Worm (Caenorhabditis elegans): Measurements from ENCODE around the gene sad-1.
A peak's percentile ranks its signal among the peaks of the same experiment; 100 is the strongest.

sad-1 gene

DNA sequence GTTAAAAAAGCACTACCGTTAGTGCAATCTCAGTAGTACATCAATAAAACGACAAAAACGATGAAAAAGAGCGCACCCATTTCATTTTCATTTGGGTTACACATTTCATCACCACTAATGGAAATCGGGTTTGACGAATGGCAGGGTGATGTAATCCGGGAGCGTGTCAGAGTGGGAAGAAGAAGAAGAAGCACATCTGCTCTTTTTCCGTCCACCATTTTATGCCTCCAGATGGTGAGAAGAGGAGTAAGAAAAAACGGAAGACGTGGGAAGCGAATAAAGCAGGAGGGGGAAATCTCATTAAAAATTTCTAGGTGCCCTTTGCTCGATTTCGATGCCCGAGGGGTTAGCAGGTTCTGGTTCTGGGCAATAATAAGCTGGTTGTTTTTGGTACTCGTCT is 5.6 kb upstream of the sad-1 start:
- TF ChIP-seq nhr-47 (tag; optimal IDR thresholded peaks at IDR 0.05) (no peak), ceh-8 (GFP tag; optimal IDR thresholded peaks at IDR 0.05) (no peak), ceh-63 (GFP tag; optimal IDR thresholded peaks at IDR 0.05) (peak; percentile 56), lin-14 (GFP tag; optimal IDR thresholded peaks at IDR 0.05) (peak; percentile 33), ceh-82 (tag; optimal IDR thresholded peaks at IDR 0.05) (peak in 1 of 3 experiments; percentile 26)

ce11 chrX:13505201-13505600 is 4.7 kb upstream of the sad-1 start:
- no peak for TF ChIP-seq nhr-76 (tag; optimal IDR thresholded peaks at IDR 0.05)
- peak; percentile 5 for TF ChIP-seq lin-14 (GFP tag; optimal IDR thresholded peaks at IDR 0.05)
- peak; percentile 70 for TF ChIP-seq fkh-10 (GFP tag; optimal IDR thresholded peaks at IDR 0.05)

DNA sequence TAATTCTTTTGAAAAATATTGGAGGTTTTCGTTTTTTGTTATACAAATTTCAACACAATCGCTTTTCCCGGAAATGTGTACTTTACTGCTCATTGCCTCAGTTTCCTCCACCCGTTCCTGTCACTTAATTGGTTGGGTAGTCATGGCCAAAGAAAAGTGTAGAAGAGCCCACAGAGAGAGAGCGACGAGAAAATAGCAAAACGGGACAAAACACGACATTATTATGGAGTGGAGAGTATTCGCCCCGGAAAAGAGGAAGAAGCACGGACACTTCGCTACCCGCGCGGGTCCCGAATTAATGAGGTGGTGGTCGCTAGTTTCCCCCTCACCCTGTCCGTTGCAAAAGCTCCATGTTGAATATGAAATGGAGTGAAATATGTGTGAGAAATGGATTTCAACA is 3.4 kb upstream of the sad-1 start:
- no peak for TF ChIP-seq nhr-90 (tag; optimal IDR thresholded peaks at IDR 0.05; ENCODE audit: poor library complexity)
- TF ChIP-seq fkh-8 (tag; optimal IDR thresholded peaks at IDR 0.05), result peak; percentile 21
- peak; percentile 35 for TF ChIP-seq lin-14 (GFP tag; optimal IDR thresholded peaks at IDR 0.05)

DNA sequence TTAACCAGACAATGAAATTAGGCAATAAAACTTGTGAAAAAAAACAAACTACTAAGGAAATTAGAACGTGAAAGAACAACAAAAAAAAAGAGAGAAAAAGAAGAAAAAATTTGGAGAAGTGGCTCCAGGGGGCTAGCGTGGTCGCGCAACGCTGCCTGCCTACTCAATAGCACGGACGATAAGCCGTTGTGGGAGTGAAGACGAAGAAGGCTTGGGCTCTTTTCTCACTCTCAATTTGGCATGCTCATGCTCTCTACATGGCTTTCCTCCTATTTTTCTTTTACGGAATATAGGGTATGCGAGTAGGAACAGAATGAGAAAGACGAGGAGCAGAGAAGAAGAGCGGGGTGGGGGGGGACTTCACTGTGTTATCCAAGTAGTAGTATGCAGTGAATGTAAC is 1.8 kb upstream of the sad-1 start:
- TF ChIP-seq mdl-1 (tag; optimal IDR thresholded peaks at IDR 0.05) (no peak), fos-1 (tag; optimal IDR thresholded peaks at IDR 0.05) (no peak), lin-39 (tag; optimal IDR thresholded peaks at IDR 0.05) (no peak), pax-3 (tag; optimal IDR thresholded peaks at IDR 0.05) (no peak), mef-2 (tag; optimal IDR thresholded peaks at IDR 0.05) (no peak), ama-1 (optimal IDR thresholded peaks at IDR 0.05) (no peak), nhr-11 (tag; optimal IDR thresholded peaks at IDR 0.05) (no peak), zag-1 (tag; optimal IDR thresholded peaks at IDR 0.05) (no peak), elt-2 (tag; optimal IDR thresholded peaks at IDR 0.05) (no peak), alr-1 (tag; optimal IDR thresholded peaks at IDR 0.05; ENCODE audit: borderline replicate concordance) (no peak), efl-1 (optimal IDR thresholded peaks at IDR 0.05) (no peak), efl-1 (GFP tag; optimal IDR thresholded peaks at IDR 0.05 in 1 of 2) (no peak), nhr-28 (tag; optimal IDR thresholded peaks at IDR 0.05) (no peak), ces-1 (GFP tag; optimal IDR thresholded peaks at IDR 0.05) (no peak), lir-3 (tag; optimal IDR thresholded peaks at IDR 0.05; ENCODE audit: poor library complexity) (no peak), irx-1 (tag; optimal IDR thresholded peaks at IDR 0.05) (no peak), lin-13 (GFP tag; optimal IDR thresholded peaks at IDR 0.05) (no peak), unc-98 (GFP tag; IDR thresholded peaks at IDR 0.05) (no peak), skn-1 (tag; optimal IDR thresholded peaks at IDR 0.05) (no peak), nhr-47 (tag; optimal IDR thresholded peaks at IDR 0.05) (peak; percentile 51), pag-3 (tag; optimal IDR thresholded peaks at IDR 0.05; ENCODE audit: borderline replicate concordance, insufficient read depth) (no peak), ceh-88 (GFP tag; IDR thresholded peaks at IDR 0.05) (no peak), snpc-4 (tag; optimal IDR thresholded peaks at IDR 0.05) (no peak), hpl-2 (GFP tag; optimal IDR thresholded peaks at IDR 0.05) (no peak), nhr-90 (tag; optimal IDR thresholded peaks at IDR 0.05; ENCODE audit: poor library complexity) (no peak), blmp-1 (tag; optimal IDR thresholded peaks at IDR 0.05) (no peak), ceh-82 (tag; optimal IDR thresholded peaks at IDR 0.05) (peak in 2 of 3 experiments; percentile 54 to 75), nhr-20 (tag; optimal IDR thresholded peaks at IDR 0.05) (no peak), nhr-76 (tag; optimal IDR thresholded peaks at IDR 0.05) (no peak), nhr-12 (tag; optimal IDR thresholded peaks at IDR 0.05) (no peak), lin-15B (tag; optimal IDR thresholded peaks at IDR 0.05) (peak; percentile 9), Y116A8C.19 (tag; optimal IDR thresholded peaks at IDR 0.05; ENCODE audit: borderline replicate concordance) (no peak), mab-9 (GFP tag; IDR thresholded peaks at IDR 0.05) (no peak), rnt-1 (tag; optimal IDR thresholded peaks at IDR 0.05) (no peak), isw-1 (GFP tag; IDR thresholded peaks at IDR 0.05) (peak; percentile 30), lin-35 (GFP tag; optimal IDR thresholded peaks at IDR 0.05) (peak in 1 of 2 experiments; percentile 5), fkh-4 (tag; optimal IDR thresholded peaks at IDR 0.05; ENCODE audit: borderline replicate concordance) (no peak), ceh-63 (GFP tag; optimal IDR thresholded peaks at IDR 0.05) (no peak), xbp-1 (tag; optimal IDR thresholded peaks at IDR 0.05) (peak; percentile 33), ceh-90 (tag; optimal IDR thresholded peaks at IDR 0.05) (no peak), tlp-1 (tag; optimal IDR thresholded peaks at IDR 0.05) (no peak), grh-1 (GFP tag; IDR thresholded peaks at IDR 0.05) (no peak), sox-4 (tag; optimal IDR thresholded peaks at IDR 0.05) (no peak)
